Worm (Caenorhabditis elegans) whole organism, L4 larva: ENCODE results near the gene dcs-1.

Experiments used
- D1046.2 ChIP-seq: fragments of 200-800 bp; sonication (Bioruptor generic); IDR thresholded peaks from 2 replicates; pipeline ENCODE4 v1.3.6; 2022; ENCODE audit warnings: missing genetic modification characterization, missing compliant biosample characterization
- F10B5.3 ChIP-seq: sonication (generic microtip); optimal IDR thresholded peaks from 2 replicates; lab custom pipeline; 2016; ENCODE audit warnings: mild to moderate bottlenecking, missing genetic modification characterization, missing compliant biosample characterization
- F44E2.7 ChIP-seq: fragments of 200-800 bp; sonication (Bioruptor generic); IDR thresholded peaks from 2 replicates; pipeline ENCODE4 v2.1.2; 2022; ENCODE audit warnings: missing genetic modification characterization, missing compliant biosample characterization
- F49E8.2 ChIP-seq: sonication (generic microtip); optimal IDR thresholded peaks from 2 replicates; lab custom pipeline; 2016; ENCODE audit warnings: missing compliant biosample characterization, mild to moderate bottlenecking, missing genetic modification characterization, borderline replicate concordance
- R02D3.7 ChIP-seq: fragments of 150-350 bp; sonication (generic microtip); optimal IDR thresholded peaks from 3 replicates; lab custom pipeline; 2014; ENCODE audit warnings: missing biosample characterization, missing genetic modification characterization
- Y48G9A.11 ChIP-seq: fragments of 200-800 bp; sonication (Bioruptor generic); IDR thresholded peaks from 2 replicates; pipeline ENCODE4 v1.3.6; 2022; ENCODE audit warnings: missing genetic modification reagents, missing genetic modification characterization, missing compliant biosample characterization
- Y5F2A.4 ChIP-seq: fragments of 200-800 bp; sonication (Bioruptor generic); optimal IDR thresholded peaks from 2 replicates; lab custom pipeline; 2018; ENCODE audit warnings: mild to moderate bottlenecking, missing genetic modification characterization, missing compliant biosample characterization
- ama-1 ChIP-seq: fragments of 150-350 bp; optimal IDR thresholded peaks from 2 replicates; lab custom pipeline; 2014; ENCODE audit warnings: inconsistent platforms, mixed read lengths
- arid-1 ChIP-seq: fragments of 200-800 bp; sonication (Bioruptor generic); conservative IDR thresholded peaks from 2 replicates; pipeline ENCODE4 v1.3.6; 2022; ENCODE audit warnings: missing genetic modification reagents, missing genetic modification characterization, missing compliant biosample characterization
- ceh-28 ChIP-seq: fragments of 150-350 bp; optimal IDR thresholded peaks from 2 replicates; lab custom pipeline; 2014; ENCODE audit warnings: missing biosample characterization, missing genetic modification reagents, missing genetic modification characterization
- ceh-32 ChIP-seq: sonication (generic microtip); optimal IDR thresholded peaks from 2 replicates; lab custom pipeline; 2016; ENCODE audit warnings: mild to moderate bottlenecking, missing genetic modification characterization, missing compliant biosample characterization; ENCODE audit not compliant: poor library complexity
- ceh-44 ChIP-seq: fragments of 200-800 bp; sonication (Bioruptor generic); IDR thresholded peaks from 2 replicates; pipeline ENCODE4 v1.3.6; 2022; ENCODE audit warnings: missing genetic modification reagents, missing genetic modification characterization, missing compliant biosample characterization
- ces-1 ChIP-seq: fragments of 150-350 bp; sonication (generic microtip); optimal IDR thresholded peaks from 4 replicates; lab custom pipeline; 2014; ENCODE audit warnings: missing biosample characterization, missing genetic modification reagents, missing genetic modification characterization
- cey-2 ChIP-seq: sonication (generic microtip); optimal IDR thresholded peaks from 3 replicates; lab custom pipeline; 2017; ENCODE audit warnings: missing genetic modification characterization, mild to moderate bottlenecking, missing compliant biosample characterization, antibody characterized with exemption, borderline replicate concordance; ENCODE audit not compliant: insufficient read depth
- dmd-9 ChIP-seq: fragments of 200-800 bp; sonication (Bioruptor generic); IDR thresholded peaks from 2 replicates; pipeline ENCODE4 v1.3.6; 2022; ENCODE audit warnings: missing genetic modification reagents, missing genetic modification characterization, missing compliant biosample characterization
- hlh-30 ChIP-seq: sonication (generic microtip); optimal IDR thresholded peaks from 2 replicates; lab custom pipeline; 2017; ENCODE audit warnings: antibody characterized with exemption, mild to moderate bottlenecking, missing genetic modification characterization, missing compliant biosample characterization; ENCODE audit not compliant: insufficient read depth
- lin-15B ChIP-seq: fragments of 150-350 bp; sonication (generic microtip); optimal IDR thresholded peaks from 3 replicates; lab custom pipeline; 2014; ENCODE audit warnings: missing biosample characterization, missing genetic modification characterization
- lin-38 ChIP-seq: fragments of 200-800 bp; sonication (Bioruptor generic); IDR thresholded peaks from 2 replicates; pipeline ENCODE4 v1.3.6; 2022; ENCODE audit warnings: missing genetic modification reagents, missing genetic modification characterization, missing compliant biosample characterization
- lir-3 ChIP-seq: sonication (generic microtip); optimal IDR thresholded peaks from 2 replicates; lab custom pipeline; 2016; ENCODE audit warnings: mild to moderate bottlenecking, missing genetic modification characterization, missing compliant biosample characterization
- nhr-10 ChIP-seq: fragments of 150-350 bp; optimal IDR thresholded peaks from 2 replicates; lab custom pipeline; 2014; ENCODE audit warnings: missing biosample characterization, missing genetic modification characterization
- nhr-11 ChIP-seq: fragments of 150-350 bp; optimal IDR thresholded peaks from 2 replicates; lab custom pipeline; 2014; ENCODE audit warnings: missing biosample characterization, missing genetic modification characterization
- php-3 ChIP-seq: fragments of 200-800 bp; sonication (Bioruptor generic); IDR thresholded peaks from 2 replicates; pipeline ENCODE4 v1.3.6; 2022; ENCODE audit warnings: missing genetic modification reagents, missing genetic modification characterization, missing compliant biosample characterization
- rbr-2 ChIP-seq: sonication (generic microtip); optimal IDR thresholded peaks from 2 replicates; lab custom pipeline; 2016; ENCODE audit warnings: missing genotype, missing genetic modification characterization, missing compliant biosample characterization
- sdz-12 ChIP-seq: fragments of 200-800 bp; sonication (Bioruptor generic); optimal IDR thresholded peaks from 2 replicates; lab custom pipeline; 2018; ENCODE audit warnings: mild to moderate bottlenecking, missing genetic modification characterization, missing compliant biosample characterization
- set-16 ChIP-seq: fragments of 200-800 bp; sonication (Bioruptor generic); IDR thresholded peaks from 2 replicates; pipeline ENCODE4 v1.3.6; 2022; ENCODE audit warnings: missing genetic modification reagents, missing genetic modification characterization, missing compliant biosample characterization
- skn-1 ChIP-seq: fragments of 150-350 bp; optimal IDR thresholded peaks from 2 replicates; lab custom pipeline; 2014; ENCODE audit warnings: missing biosample characterization, missing genetic modification characterization
- snpc-1.2 ChIP-seq: fragments of 200-800 bp; sonication (Bioruptor generic); IDR thresholded peaks from 2 replicates; pipeline ENCODE4 v1.3.6; 2022; ENCODE audit warnings: missing genetic modification reagents, missing genetic modification characterization, missing compliant biosample characterization
- unc-130 ChIP-seq: sonication (generic microtip); optimal IDR thresholded peaks from 2 replicates; lab custom pipeline; 2016; ENCODE audit warnings: missing genetic modification reagents, missing genetic modification characterization, missing compliant biosample characterization
- unc-39 ChIP-seq: sonication (generic microtip); optimal IDR thresholded peaks from 2 replicates; lab custom pipeline; 2017; ENCODE audit warnings: missing biosample characterization, missing genetic modification characterization

The dcs-1 gene

ce11 chrV:20119770-20120169, 29.2 kb upstream of the dcs-1 start:
- TF ChIP-seq lin-15B (tag; lab: Kevin White, UChicago) (no peak), D1046.2 (no peak), ceh-28 (tag; lab: Kevin White, UChicago) (no peak), rbr-2 (tag; lab: Kevin White, UChicago) (no peak)

ce11 chrV:20105210-20105793, 14.8 kb upstream of the dcs-1 start:
- TF ChIP-seq ceh-28 (tag; lab: Kevin White, UChicago) (peak; percentile 100), D1046.2 (no peak), F44E2.7 (GFP tag; lab: Robert Waterston, UW) (peak; percentile 90; the same call in 1 of the 2 replicates)

DNA sequence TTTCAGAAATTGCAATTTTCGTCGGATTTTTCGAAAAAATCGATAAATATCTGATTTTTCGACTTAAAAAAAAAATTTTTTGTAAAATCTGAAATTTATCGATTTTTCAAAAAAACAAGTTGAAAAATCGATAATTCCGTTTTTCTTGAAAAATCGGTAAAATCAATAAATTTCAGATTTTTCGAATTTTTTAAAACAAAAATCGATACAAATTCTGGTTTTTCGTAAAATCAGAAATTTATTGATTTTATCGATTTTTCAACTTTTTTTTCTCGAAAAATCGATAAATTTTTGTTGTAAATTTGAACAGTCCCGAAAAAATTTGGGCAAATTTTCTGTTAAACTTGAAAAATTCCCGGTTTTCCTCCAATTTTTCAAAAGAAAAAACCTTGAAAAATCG, 13.9 kb upstream of the dcs-1 start:
- TF ChIP-seq dmd-9 (GFP tag; lab: Robert Waterston, UW) = no peak
- no peak for TF ChIP-seq R02D3.7 (tag; lab: Kevin White, UChicago)
- TF ChIP-seq ceh-28 (tag; lab: Kevin White, UChicago) = peak; percentile 84
- no peak for TF ChIP-seq unc-39 (tag; lab: Kevin White, UChicago)
- TF ChIP-seq ceh-32 (tag; lab: Kevin White, UChicago) = no peak
- TF ChIP-seq, all 104 proteins: peak for 1

ce11 chrV:20097164-20097563, 6.6 kb upstream of the dcs-1 start:
- TF ChIP-seq nhr-11 (tag; lab: Kevin White, UChicago) (no peak), set-16 (GFP tag; lab: Robert Waterston, UW) (peak; percentile 74)

DNA sequence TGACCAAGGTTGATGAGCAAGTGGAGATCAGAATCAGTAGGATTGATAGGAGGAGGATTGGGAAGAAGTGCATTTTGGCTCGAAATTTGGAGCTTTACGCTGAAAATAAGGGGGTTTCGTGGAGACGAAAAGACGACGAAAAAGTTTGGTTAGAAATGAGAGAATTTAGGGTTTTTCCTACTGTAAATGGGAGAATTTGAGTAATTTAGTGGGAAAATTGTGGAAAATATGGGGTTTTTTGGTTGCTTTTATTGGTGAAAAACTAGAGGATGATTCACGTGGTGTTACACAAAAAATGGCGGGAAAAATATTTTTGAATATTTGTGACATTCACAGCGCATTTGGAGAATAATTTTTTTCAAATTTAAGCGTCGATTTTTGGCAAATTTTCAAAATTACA, 4.4 kb upstream of the dcs-1 start, which contains the start of gene nlp-69:
nlp-69 (minus strand) TSS at position 101 of the 400 bp plus-strand sequence.
- 0 out of 2 replicates have a peak, but pooled peaks have one; percentile 10 for TF ChIP-seq lin-38
- no peak for TF ChIP-seq hlh-30
- TF ChIP-seq, all 104 proteins: peak for 1

ce11 chrV:20093940-20094339, 3.4 kb upstream of the dcs-1 start:
- TF ChIP-seq lir-3 (tag; lab: Kevin White, UChicago) (no peak), ceh-32 (tag; lab: Kevin White, UChicago) (no peak), skn-1 (no peak), cey-2 (tag; lab: Kevin White, UChicago) (no peak), Y5F2A.4 (GFP tag; lab: Kevin White, UChicago) (no peak), ces-1 (GFP tag; lab: Kevin White, UChicago) (no peak), R02D3.7 (tag; lab: Kevin White, UChicago) (no peak), nhr-10 (no peak), php-3 (GFP tag; lab: Robert Waterston, UW) (no peak), F10B5.3 (tag; lab: Kevin White, UChicago) (no peak), sdz-12 (GFP tag; lab: Kevin White, UChicago) (no peak), ceh-44 (GFP tag; lab: Robert Waterston, UW) (no peak)

- TF ChIP-seq snpc-1.2 = 0 out of 2 replicates have a peak, but pooled peaks have one; percentile 26
- 0 out of 2 replicates have a peak, but pooled peaks have one; percentile 48 for TF ChIP-seq F44E2.7 (GFP tag; lab: Robert Waterston, UW)
- peak; percentile 27 for TF ChIP-seq ama-1 (lab: Kevin White, UChicago)
- peak; percentile 66; the same call in 1 of the 2 replicates for TF ChIP-seq Y48G9A.11 (GFP tag; lab: Robert Waterston, UW)
- TF ChIP-seq unc-130 (GFP tag; lab: Kevin White, UChicago) = peak; percentile 47
- peak; percentile 63 for TF ChIP-seq F49E8.2 (tag; lab: Kevin White, UChicago)
- TF ChIP-seq arid-1 (GFP tag; lab: Robert Waterston, UW) = peak; percentile 57; the same call in 1 of the 2 replicates
Measured at ce11 chrV:20088340-20088739, 2.2 kb downstream of the dcs-1 start.
